Fruit fly (Drosophila melanogaster) whole organism, embryonic: ENCODE results near the gene CG32246.

Experiments used
- Asciz ChIP-seq: fragments of 200-800 bp; sonication (Bioruptor generic); optimal IDR thresholded peaks from 2 replicates; lab custom pipeline; 2017; ENCODE audit warnings: missing biosample characterization, mild to moderate bottlenecking, missing genetic modification characterization, missing genetic modification reagents
- C15 ChIP-seq: fragments of 200-800 bp; sonication (Bioruptor generic); IDR thresholded peaks from 3 replicates; pipeline ENCODE4 v1.3.6; 2022; ENCODE audit warnings: missing biosample characterization, missing genetic modification characterization
- CG10462 ChIP-seq: fragments of 200-800 bp; sonication (Bioruptor generic); optimal IDR thresholded peaks from 2 replicates; lab custom pipeline; 2016; ENCODE audit warnings: missing biosample characterization, missing genetic modification characterization
- CG11504 ChIP-seq: fragments of 200-800 bp; sonication (Bioruptor generic); optimal IDR thresholded peaks from 3 replicates; lab custom pipeline; 2019; ENCODE audit warnings: missing biosample characterization, mild to moderate bottlenecking, missing genetic modification characterization, moderate library complexity
- CG12104 ChIP-seq: fragments of 200-800 bp; sonication (Bioruptor generic); optimal IDR thresholded peaks from 3 replicates; lab custom pipeline; 2016; ENCODE audit warnings: missing biosample characterization, missing genetic modification characterization
- CG12744 ChIP-seq: fragments of 200-800 bp; sonication (Bioruptor generic); optimal IDR thresholded peaks from 2 replicates; lab custom pipeline; 2016; ENCODE audit warnings: missing biosample characterization, missing genetic modification characterization
- CG16863 ChIP-seq: fragments of 200-800 bp; sonication (Bioruptor generic); optimal IDR thresholded peaks from 3 replicates; lab custom pipeline; 2016; ENCODE audit warnings: missing biosample characterization, missing genetic modification characterization
- CG17328 ChIP-seq: fragments of 200-800 bp; sonication (Bioruptor generic); IDR thresholded peaks from 2 replicates; pipeline ENCODE4 v1.3.6; 2022; ENCODE audit warnings: missing biosample characterization, missing genetic modification characterization
- CG17359 ChIP-seq: fragments of 200-800 bp; sonication (Bioruptor generic); optimal IDR thresholded peaks from 3 replicates; lab custom pipeline; 2018; ENCODE audit warnings: missing biosample characterization, mild to moderate bottlenecking, missing genetic modification characterization, moderate library complexity
- CG17361 ChIP-seq: fragments of 200-800 bp; sonication (Bioruptor generic); IDR thresholded peaks from 3 replicates; pipeline ENCODE4 v1.3.6; 2022; ENCODE audit warnings: missing biosample characterization, missing genetic modification characterization
- CG18262 ChIP-seq: fragments of 200-800 bp; optimal IDR thresholded peaks from 3 replicates; lab custom pipeline; 2019; ENCODE audit warnings: missing biosample characterization, mild to moderate bottlenecking, missing genetic modification characterization, moderate library complexity
- CG3163 ChIP-seq: fragments of 200-800 bp; sonication (Bioruptor generic); optimal IDR thresholded peaks from 3 replicates; lab custom pipeline; 2016; ENCODE audit warnings: missing biosample characterization, missing genetic modification characterization
- CG32767 ChIP-seq: fragments of 200-800 bp; sonication (Bioruptor generic); IDR thresholded peaks from 2 replicates; pipeline ENCODE4 v1.3.6; 2022; ENCODE audit warnings: missing biosample characterization, missing genetic modification characterization
- CG33557 ChIP-seq: fragments of 200-800 bp; sonication (Bioruptor generic); optimal IDR thresholded peaks from 2 replicates; lab custom pipeline; 2019; ENCODE audit warnings: missing biosample characterization, mild to moderate bottlenecking, missing genetic modification characterization, moderate library complexity
- CG34422 ChIP-seq: fragments of 200-800 bp; sonication (Bioruptor generic); IDR thresholded peaks from 3 replicates; pipeline ENCODE4 v1.3.6; 2022; ENCODE audit warnings: missing biosample characterization, missing genetic modification characterization
- CG7839 ChIP-seq: fragments of 200-800 bp; sonication (Bioruptor generic); optimal IDR thresholded peaks from 3 replicates; lab custom pipeline; 2018; ENCODE audit warnings: missing biosample characterization, mild to moderate bottlenecking, missing genetic modification characterization, moderate library complexity
- CG7987 ChIP-seq: fragments of 200-800 bp; sonication (Bioruptor generic); optimal IDR thresholded peaks from 2 replicates; lab custom pipeline; 2018; ENCODE audit warnings: missing biosample characterization, mild to moderate bottlenecking, missing genetic modification characterization, moderate library complexity
- CG8290 ChIP-seq, 3 experiments: fragments of 200-800 bp; sonication (Bioruptor generic); optimal IDR thresholded peaks; 2 replicates each; lab custom pipeline; 2016 to 2019; ENCODE audit warnings: missing biosample characterization in 3 of 3, missing genetic modification characterization in 3 of 3, mild to moderate bottlenecking in 2 of 3, moderate library complexity in 1 of 3
- CG8944 ChIP-seq: fragments of 200-800 bp; sonication (Bioruptor generic); optimal IDR thresholded peaks from 3 replicates; lab custom pipeline; 2016; ENCODE audit warnings: missing biosample characterization, missing genetic modification characterization
- CG9817 ChIP-seq: fragments of 200-800 bp; sonication (Bioruptor generic); optimal IDR thresholded peaks from 2 replicates; lab custom pipeline; 2018; ENCODE audit warnings: missing biosample characterization, mild to moderate bottlenecking, missing genetic modification characterization, moderate library complexity
- CG9932 ChIP-seq: fragments of 200-800 bp; sonication (Bioruptor generic); IDR thresholded peaks from 2 replicates; pipeline ENCODE4 v1.3.6; 2022; ENCODE audit warnings: missing biosample characterization, missing genetic modification characterization
- Doc2 ChIP-seq: fragments of 200-800 bp; sonication (Bioruptor generic); IDR thresholded peaks from 2 replicates; pipeline ENCODE4 v1.3.6; 2022; ENCODE audit warnings: missing biosample characterization, missing genetic modification characterization
- Eip74EF ChIP-seq, 2 experiments: fragments of 200-800 bp in 1 of 2; fragments of >200 bp in 1 of 2; sonication (Bioruptor generic) in 1 of 2; optimal IDR thresholded peaks; 2 replicates each; lab custom pipeline; 2017 to 2019; ENCODE audit warnings: missing biosample characterization in 2 of 2, missing genetic modification characterization in 2 of 2, mild to moderate bottlenecking in 1 of 2, moderate library complexity in 1 of 2
- Ets65A ChIP-seq: fragments of 200-800 bp; sonication (Bioruptor generic); peaks from one replicate; lab custom pipeline; 2016; ENCODE audit warnings: missing biosample characterization, missing genetic modification characterization
- Fer1 ChIP-seq: fragments of 200-800 bp; sonication (Bioruptor generic); optimal IDR thresholded peaks from 2 replicates; lab custom pipeline; 2017; ENCODE audit warnings: missing biosample characterization, mild to moderate bottlenecking, missing genetic modification characterization
- Fer2 ChIP-seq: fragments of 200-800 bp; sonication (Bioruptor generic); optimal IDR thresholded peaks from 2 replicates; lab custom pipeline; 2018; ENCODE audit warnings: missing biosample characterization, mild to moderate bottlenecking, missing genetic modification characterization, moderate library complexity
- H15 ChIP-seq: fragments of 200-800 bp; sonication (Bioruptor generic); IDR thresholded peaks from 3 replicates; pipeline ENCODE4 v1.3.6; 2022; ENCODE audit warnings: missing biosample characterization, missing genetic modification characterization
- HLH54F ChIP-seq: fragments of 200-800 bp; sonication (Bioruptor generic); optimal IDR thresholded peaks from 3 replicates; lab custom pipeline; 2016; ENCODE audit warnings: missing biosample characterization, missing genetic modification characterization
- Hr39 ChIP-seq: fragments of >200 bp; optimal IDR thresholded peaks from 2 replicates; lab custom pipeline; 2017
- MBD-R2 ChIP-seq: fragments of 200-800 bp; sonication (Bioruptor generic); IDR thresholded peaks from 2 replicates; pipeline ENCODE4 v1.3.6; 2022; ENCODE audit warnings: missing biosample characterization, missing genetic modification characterization
- Meics ChIP-seq: fragments of 200-800 bp; sonication (Bioruptor generic); optimal IDR thresholded peaks from 2 replicates; lab custom pipeline; 2017; ENCODE audit warnings: missing biosample characterization, mild to moderate bottlenecking, missing genetic modification characterization
- ato ChIP-seq: fragments of 200-800 bp; sonication (Bioruptor generic); IDR thresholded peaks from 2 replicates; pipeline ENCODE4 v1.3.6; 2022; ENCODE audit warnings: missing biosample characterization, missing genetic modification characterization; ENCODE audit not compliant: partially characterized antibody
- en ChIP-seq: fragments of 200-800 bp; sonication (Bioruptor generic); optimal IDR thresholded peaks from 2 replicates; lab custom pipeline; 2016; ENCODE audit warnings: missing biosample characterization, missing genetic modification characterization
- gcm2 ChIP-seq: fragments of 200-800 bp; sonication (Bioruptor generic); optimal IDR thresholded peaks from 2 replicates; lab custom pipeline; 2016; ENCODE audit warnings: missing biosample characterization, missing genetic modification characterization
- hbn ChIP-seq: fragments of 200-800 bp; sonication (Bioruptor generic); IDR thresholded peaks from 2 replicates; pipeline ENCODE4 v1.3.6; 2022; ENCODE audit warnings: missing biosample characterization, missing genetic modification characterization; ENCODE audit not compliant: partially characterized antibody
- kay ChIP-seq: fragments of 200-800 bp; sonication (Bioruptor generic); optimal IDR thresholded peaks from 2 replicates; lab custom pipeline; 2016; ENCODE audit warnings: missing biosample characterization, missing genetic modification characterization
- lbe ChIP-seq: fragments of 200-800 bp; sonication (Bioruptor generic); optimal IDR thresholded peaks from 2 replicates; lab custom pipeline; 2016; ENCODE audit warnings: missing biosample characterization, mild to moderate bottlenecking, missing genetic modification characterization
- lilli ChIP-seq: fragments of 200-800 bp; sonication (Bioruptor generic); optimal IDR thresholded peaks from 3 replicates; lab custom pipeline; 2016; ENCODE audit warnings: missing biosample characterization, missing genetic modification characterization
- lmd ChIP-seq: fragments of 200-800 bp; sonication (Bioruptor generic); IDR thresholded peaks from 2 replicates; pipeline ENCODE4 v1.3.6; 2022; ENCODE audit warnings: missing biosample characterization, missing genetic modification characterization
- mld ChIP-seq: fragments of 200-800 bp; sonication (Bioruptor generic); IDR thresholded peaks from 3 replicates; pipeline ENCODE4 v1.3.6; 2022; ENCODE audit warnings: missing biosample characterization, missing genetic modification characterization; ENCODE audit not compliant: partially characterized antibody
- nerfin-1 ChIP-seq: fragments of 200-800 bp; sonication (Bioruptor generic); optimal IDR thresholded peaks from 3 replicates; lab custom pipeline; 2019; ENCODE audit warnings: missing biosample characterization, mild to moderate bottlenecking, missing genetic modification characterization, moderate library complexity
- phol ChIP-seq: fragments of 200-800 bp; sonication (Bioruptor generic); optimal IDR thresholded peaks from 3 replicates; lab custom pipeline; 2018; ENCODE audit warnings: missing biosample characterization, mild to moderate bottlenecking, missing genetic modification characterization, moderate library complexity
- pros ChIP-seq: fragments of 200-800 bp; sonication (Bioruptor generic); optimal IDR thresholded peaks from 3 replicates; lab custom pipeline; 2019; ENCODE audit warnings: missing biosample characterization, mild to moderate bottlenecking, missing genetic modification characterization, moderate library complexity
- run ChIP-seq: fragments of 200-800 bp; sonication (Bioruptor generic); optimal IDR thresholded peaks from 3 replicates; lab custom pipeline; 2018; ENCODE audit warnings: missing biosample characterization, mild to moderate bottlenecking, missing genetic modification characterization
- schlank ChIP-seq: fragments of 200-800 bp; sonication (Bioruptor generic); optimal IDR thresholded peaks from 2 replicates; lab custom pipeline; 2018; ENCODE audit warnings: missing biosample characterization, mild to moderate bottlenecking, missing genetic modification characterization
- sisA ChIP-seq: fragments of 200-800 bp; sonication (Bioruptor generic); IDR thresholded peaks from 2 replicates; pipeline ENCODE4 v1.3.6; 2022; ENCODE audit warnings: missing biosample characterization, missing genetic modification characterization
- tio ChIP-seq: fragments of 200-800 bp; sonication (Bioruptor generic); optimal IDR thresholded peaks from 2 replicates; lab custom pipeline; 2017; ENCODE audit warnings: missing biosample characterization, missing genetic modification characterization, inconsistent platforms
- trh ChIP-seq: fragments of 200-800 bp; sonication (Bioruptor generic); optimal IDR thresholded peaks from 2 replicates; lab custom pipeline; 2016; ENCODE audit warnings: missing biosample characterization, missing genetic modification characterization
- unc-4 ChIP-seq: fragments of 200-800 bp; sonication (Bioruptor generic); IDR thresholded peaks from 2 replicates; pipeline ENCODE4 v1.3.6; 2022; ENCODE audit warnings: missing biosample characterization, missing genetic modification characterization; ENCODE audit not compliant: partially characterized antibody
- vvl ChIP-seq: fragments of 200-800 bp; sonication (Bioruptor generic); IDR thresholded peaks from 2 replicates; pipeline ENCODE4 v1.3.6; 2022; ENCODE audit warnings: missing biosample characterization, missing genetic modification characterization

CG32246 gene

dm6 chr3L:4618865-4619496 is 2.0 kb upstream of the CG32246 start (continued):
- no peak for TF ChIP-seq C15
- TF ChIP-seq CG12104 (GFP tag; lab: Kevin White, UChicago): no peak
- peak; percentile 39 for TF ChIP-seq CG17359 (tag; lab: Kevin White, UChicago)
- no peak for TF ChIP-seq ato (GFP tag; lab: Robert Waterston, UW)
- TF ChIP-seq CG10462 (GFP tag; lab: Kevin White, UChicago): no peak
- peak; percentile 37 for TF ChIP-seq CG18262 (tag; lab: Kevin White, UChicago)
- no peak for TF ChIP-seq gcm2 (GFP tag; lab: Kevin White, UChicago)
- no peak for TF ChIP-seq en (GFP tag; lab: Kevin White, UChicago)
- TF ChIP-seq CG32767: no peak
- TF ChIP-seq CG33557: no peak
- TF ChIP-seq Meics (GFP tag; lab: Kevin White, UChicago): peak; percentile 22
- peak; percentile 53 for TF ChIP-seq CG11504 (tag; lab: Kevin White, UChicago)
- 0 out of 3 replicates have a peak, but pooled peaks have one; percentile 32 for TF ChIP-seq CG17361
- no peak for TF ChIP-seq Doc2 (GFP tag; lab: Robert Waterston, UW)
- TF ChIP-seq vvl (GFP tag; lab: Robert Waterston, UW): no peak
- no peak for TF ChIP-seq lilli (GFP tag; lab: Kevin White, UChicago)
- TF ChIP-seq CG9932 (GFP tag; lab: Robert Waterston, UW): no peak
- no peak for TF ChIP-seq unc-4 (GFP tag; lab: Robert Waterston, UW)
- no peak for TF ChIP-seq kay
- TF ChIP-seq tio (GFP tag; lab: Kevin White, UChicago): no peak
- TF ChIP-seq CG7987 (GFP tag; lab: Kevin White, UChicago): no peak
- TF ChIP-seq phol (tag; lab: Kevin White, UChicago): peak; percentile 39
- 0 out of 2 replicates have a peak, but pooled peaks have one; percentile 4 for TF ChIP-seq lmd (GFP tag; lab: Robert Waterston, UW)
- peak; percentile 17 for TF ChIP-seq Fer1 (GFP tag; lab: Kevin White, UChicago)
- TF ChIP-seq CG7839 (tag; lab: Kevin White, UChicago): peak; percentile 17
- peak; percentile 36 for TF ChIP-seq Asciz
- TF ChIP-seq sisA: 0 out of 2 replicates have a peak, but pooled peaks have one; percentile 17
- no peak for TF ChIP-seq HLH54F (GFP tag; lab: Kevin White, UChicago)
- TF ChIP-seq CG17328 (GFP tag; lab: Robert Waterston, UW): no peak
- no peak for TF ChIP-seq CG12744 (GFP tag; lab: Kevin White, UChicago)
- TF ChIP-seq Hr39 (lab: Kevin White, UChicago): no peak
- TF ChIP-seq MBD-R2 (GFP tag; lab: Robert Waterston, UW): no peak
- no peak for TF ChIP-seq nerfin-1 (tag; lab: Kevin White, UChicago)
- no peak for TF ChIP-seq trh (GFP tag; lab: Kevin White, UChicago)
- no peak for TF ChIP-seq CG8290 (GFP tag; optimal IDR thresholded peaks at IDR 0.05; lab: Kevin White, UChicago)
- no peak for TF ChIP-seq CG8290 (tag; optimal IDR thresholded peaks at IDR 0.05; lab: Kevin White, UChicago)
- TF ChIP-seq Fer2 (tag; lab: Kevin White, UChicago): no peak
- TF ChIP-seq CG34422 (GFP tag; lab: Robert Waterston, UW): no peak
- no peak for TF ChIP-seq CG3163 (GFP tag; lab: Kevin White, UChicago)
- no peak for TF ChIP-seq CG16863
- no peak for TF ChIP-seq CG8944
- TF ChIP-seq lbe (GFP tag; lab: Kevin White, UChicago): no peak
- TF ChIP-seq mld (GFP tag; lab: Robert Waterston, UW): no peak
- no peak for TF ChIP-seq CG9817 (tag; lab: Kevin White, UChicago)
- no peak for TF ChIP-seq schlank (tag; lab: Kevin White, UChicago)
- no peak for TF ChIP-seq H15 (GFP tag; lab: Robert Waterston, UW)
- no peak for TF ChIP-seq pros (GFP tag; lab: Kevin White, UChicago)
- no peak for TF ChIP-seq run (tag; lab: Kevin White, UChicago)
- TF ChIP-seq hbn (GFP tag; lab: Robert Waterston, UW): no peak
- no peak for TF ChIP-seq Eip74EF (GFP tag; optimal IDR thresholded peaks at IDR 0.05; lab: Kevin White, UChicago)
- no peak for TF ChIP-seq Ets65A (GFP tag; lab: Kevin White, UChicago)
